Worm (Caenorhabditis elegans) whole organism, early embryonic: Measurements from ENCODE around the gene acdh-12.

Experiments
- B0310.2 ChIP-seq: sonication (generic microtip); optimal IDR thresholded peaks from 2 replicates; lab custom pipeline; 2016; ENCODE audit warnings: mild to moderate bottlenecking, missing genetic modification characterization, missing compliant biosample characterization
- F13C5.2 ChIP-seq: sonication (generic microtip); optimal IDR thresholded peaks from 2 replicates; lab custom pipeline; 2017; ENCODE audit warnings: mild to moderate bottlenecking, missing genetic modification characterization, inconsistent platforms, missing compliant biosample characterization
- aly-1 ChIP-seq: sonication (generic microtip); optimal IDR thresholded peaks from 2 replicates; lab custom pipeline; 2016; ENCODE audit warnings: missing genetic modification characterization, missing compliant biosample characterization
- ama-1 ChIP-seq: fragments of 150-350 bp; optimal IDR thresholded peaks from 2 replicates; lab custom pipeline; 2014
- ceh-13 ChIP-seq: fragments of 200-800 bp; sonication (Bioruptor generic); optimal IDR thresholded peaks from 2 replicates; lab custom pipeline; 2018; ENCODE audit warnings: mild to moderate bottlenecking, missing genetic modification characterization, missing compliant biosample characterization
- ceh-36 ChIP-seq: sonication (generic microtip); optimal IDR thresholded peaks from 2 replicates; lab custom pipeline; 2016; ENCODE audit warnings: missing genetic modification characterization, inconsistent platforms, missing compliant biosample characterization
- ets-7 ChIP-seq: sonication (generic microtip); optimal IDR thresholded peaks from 2 replicates; lab custom pipeline; 2016; ENCODE audit warnings: missing genotype, missing genetic modification characterization, missing compliant biosample characterization
- flt-1 ChIP-seq: fragments of 200-800 bp; sonication (Bioruptor generic); IDR thresholded peaks from 2 replicates; pipeline ENCODE4 v1.3.6; 2022; ENCODE audit warnings: missing genetic modification characterization, missing compliant biosample characterization
- hmbx-1 ChIP-seq: sonication (generic microtip); optimal IDR thresholded peaks from 2 replicates; lab custom pipeline; 2016; ENCODE audit warnings: mild to moderate bottlenecking, missing genetic modification characterization, missing compliant biosample characterization
- hmg-4 ChIP-seq: fragments of 200-800 bp; sonication (Bioruptor generic); optimal IDR thresholded peaks from 2 replicates; lab custom pipeline; 2018; ENCODE audit warnings: mild to moderate bottlenecking, missing genetic modification characterization, missing compliant biosample characterization
- hnd-1 ChIP-seq: sonication (generic microtip); optimal IDR thresholded peaks from 2 replicates; lab custom pipeline; 2016; ENCODE audit warnings: missing genetic modification characterization, missing compliant biosample characterization
- pes-1 ChIP-seq: fragments of 200-800 bp; sonication (Bioruptor generic); IDR thresholded peaks from 2 replicates; pipeline ENCODE4 v1.3.6; 2022; ENCODE audit warnings: missing genetic modification reagents, missing genetic modification characterization, missing compliant biosample characterization
- scrt-1 ChIP-seq: fragments of 200-800 bp; sonication (Bioruptor generic); IDR thresholded peaks from 2 replicates; pipeline ENCODE4 v1.3.6; 2022; ENCODE audit warnings: missing genetic modification characterization, missing compliant biosample characterization
- sea-1 ChIP-seq: fragments of 200-800 bp; sonication (Bioruptor generic); conservative IDR thresholded peaks from 2 replicates; pipeline ENCODE4 v1.3.6; 2022; ENCODE audit warnings: missing genetic modification characterization, missing compliant biosample characterization
- tbx-11 ChIP-seq: fragments of 200-800 bp; sonication (Bioruptor generic); IDR thresholded peaks from 2 replicates; pipeline ENCODE4 v1.3.6; 2022; ENCODE audit warnings: missing genetic modification characterization, missing compliant biosample characterization
- tbx-37 ChIP-seq: fragments of 200-800 bp; sonication (Bioruptor generic); conservative IDR thresholded peaks from 2 replicates; pipeline ENCODE4 v1.3.6; 2022; ENCODE audit warnings: missing genetic modification reagents, missing genetic modification characterization, missing compliant biosample characterization
- tra-4 ChIP-seq: sonication (generic microtip); optimal IDR thresholded peaks from 2 replicates; lab custom pipeline; 2017; ENCODE audit warnings: missing genetic modification characterization, missing compliant biosample characterization

Gene acdh-12

ce11 chrII:7200051-7200599, 4.7 kb upstream of the acdh-12 start, which contains the start of gene pcrg-1:
TSS of gene pcrg-1 (plus strand) at chrII:7200549.
- TF ChIP-seq pes-1, result peak; percentile 93
- TF ChIP-seq aly-1 (tag; lab: Kevin White, UChicago), result peak; percentile 89
- TF ChIP-seq hnd-1 (tag; lab: Kevin White, UChicago), result peak; percentile 75
- peak; percentile 94 for TF ChIP-seq F13C5.2 (tag; lab: Kevin White, UChicago)
- TF ChIP-seq ceh-13 (GFP tag; lab: Kevin White, UChicago), result peak; percentile 90
- peak; percentile 90 for TF ChIP-seq scrt-1 (GFP tag; lab: Robert Waterston, UW)
- no peak for TF ChIP-seq ama-1 (lab: Kevin White, UChicago)
- TF ChIP-seq hmbx-1 (tag; lab: Kevin White, UChicago), result peak; percentile 62
- peak; percentile 83 for TF ChIP-seq tra-4 (tag; lab: Kevin White, UChicago)
- TF ChIP-seq tbx-11 (GFP tag; lab: Robert Waterston, UW), result peak; percentile 93
- TF ChIP-seq tbx-37 (GFP tag; lab: Robert Waterston, UW), result peak; percentile 92
- peak; percentile 85 for TF ChIP-seq ceh-36
- TF ChIP-seq flt-1, result peak; percentile 89
- TF ChIP-seq B0310.2, result peak; percentile 85
- TF ChIP-seq sea-1, result peak; percentile 93
- peak; percentile 99 for TF ChIP-seq hmg-4 (GFP tag; lab: Kevin White, UChicago)
- TF ChIP-seq ets-7, result peak; percentile 82

ce11 chrII:7199308-7199707, 3.9 kb upstream of the acdh-12 start, which contains the start of gene E04F6.6:
TSS of gene E04F6.6 (minus strand) at chrII:7199565.
- TF ChIP-seq hmg-4 (GFP tag; lab: Kevin White, UChicago) (no peak), ceh-13 (GFP tag; lab: Kevin White, UChicago) (no peak), flt-1 (no peak), tbx-11 (GFP tag; lab: Robert Waterston, UW) (no peak), ceh-36 (no peak), B0310.2 (no peak), pes-1 (no peak), ets-7 (no peak), tbx-37 (GFP tag; lab: Robert Waterston, UW) (no peak), tra-4 (tag; lab: Kevin White, UChicago) (no peak), hnd-1 (tag; lab: Kevin White, UChicago) (no peak), F13C5.2 (tag; lab: Kevin White, UChicago) (no peak), sea-1 (no peak), ama-1 (lab: Kevin White, UChicago) (no peak), hmbx-1 (tag; lab: Kevin White, UChicago) (no peak), scrt-1 (GFP tag; lab: Robert Waterston, UW) (no peak), aly-1 (tag; lab: Kevin White, UChicago) (no peak)

ce11 chrII:7197434-7197833, 2.0 kb upstream of the acdh-12 start:
- TF ChIP-seq ama-1 (lab: Kevin White, UChicago) (no peak), pes-1 (no peak), ets-7 (no peak), tbx-11 (GFP tag; lab: Robert Waterston, UW) (no peak), flt-1 (no peak), hnd-1 (tag; lab: Kevin White, UChicago) (no peak), hmbx-1 (tag; lab: Kevin White, UChicago) (no peak), aly-1 (tag; lab: Kevin White, UChicago) (no peak), tra-4 (tag; lab: Kevin White, UChicago) (no peak), sea-1 (no peak), B0310.2 (no peak), ceh-36 (no peak), F13C5.2 (tag; lab: Kevin White, UChicago) (no peak), ceh-13 (GFP tag; lab: Kevin White, UChicago) (no peak)

ce11 chrII:7196040-7196439, 599 bp upstream of the acdh-12 start, which contains the start of gene maoc-1:
TSS of gene maoc-1 (plus strand) at chrII:7196276.
- TF ChIP-seq F13C5.2 (tag; lab: Kevin White, UChicago) (no peak), ceh-13 (GFP tag; lab: Kevin White, UChicago) (no peak), aly-1 (tag; lab: Kevin White, UChicago) (no peak), flt-1 (no peak), tra-4 (tag; lab: Kevin White, UChicago) (no peak), hnd-1 (tag; lab: Kevin White, UChicago) (no peak), tbx-11 (GFP tag; lab: Robert Waterston, UW) (no peak), tbx-37 (GFP tag; lab: Robert Waterston, UW) (no peak), hmbx-1 (tag; lab: Kevin White, UChicago) (no peak), scrt-1 (GFP tag; lab: Robert Waterston, UW) (no peak), ceh-36 (no peak), sea-1 (no peak), hmg-4 (GFP tag; lab: Kevin White, UChicago) (no peak), B0310.2 (no peak), ama-1 (lab: Kevin White, UChicago) (no peak), pes-1 (no peak)

ce11 chrII:7189120-7189519, 6.3 kb downstream of the acdh-12 start, which contains the start of gene E04F6.4:
TSS of gene E04F6.4 (plus strand) at chrII:7189420.
- no peak for TF ChIP-seq hnd-1 (tag; lab: Kevin White, UChicago)
- no peak for TF ChIP-seq tra-4 (tag; lab: Kevin White, UChicago)
- no peak for TF ChIP-seq F13C5.2 (tag; lab: Kevin White, UChicago)
- no peak for TF ChIP-seq hmbx-1 (tag; lab: Kevin White, UChicago)
- TF ChIP-seq ama-1 (lab: Kevin White, UChicago), result no peak
- no peak for TF ChIP-seq tbx-11 (GFP tag; lab: Robert Waterston, UW)
- no peak for TF ChIP-seq tbx-37 (GFP tag; lab: Robert Waterston, UW)
- no peak for TF ChIP-seq B0310.2
- no peak for TF ChIP-seq ceh-13 (GFP tag; lab: Kevin White, UChicago)
- TF ChIP-seq flt-1, result no peak
- no peak for TF ChIP-seq scrt-1 (GFP tag; lab: Robert Waterston, UW)
- no peak for TF ChIP-seq hmg-4 (GFP tag; lab: Kevin White, UChicago)
- TF ChIP-seq pes-1, result no peak
- no peak for TF ChIP-seq aly-1 (tag; lab: Kevin White, UChicago)
- no peak for TF ChIP-seq sea-1
- TF ChIP-seq ceh-36, result no peak

ce11 chrII:7187110-7187509, 8.3 kb downstream of the acdh-12 start, which contains the start of gene C27H5.6:
TSS of gene C27H5.6 (minus strand) at chrII:7187210.
- TF ChIP-seq flt-1, result no peak
- no peak for TF ChIP-seq sea-1
- TF ChIP-seq tra-4 (tag; lab: Kevin White, UChicago), result no peak
- TF ChIP-seq ceh-13 (GFP tag; lab: Kevin White, UChicago), result no peak
- no peak for TF ChIP-seq ceh-36
- TF ChIP-seq scrt-1 (GFP tag; lab: Robert Waterston, UW), result no peak
- no peak for TF ChIP-seq tbx-37 (GFP tag; lab: Robert Waterston, UW)
- TF ChIP-seq hmbx-1 (tag; lab: Kevin White, UChicago), result no peak
- TF ChIP-seq ama-1 (lab: Kevin White, UChicago), result no peak
- no peak for TF ChIP-seq pes-1
- no peak for TF ChIP-seq F13C5.2 (tag; lab: Kevin White, UChicago)
